Fruit fly (Drosophila melanogaster): Measurements from ENCODE around the gene sta.

sta gene

dm6 chrX:1517618-1518017 is 34.4 kb upstream of the sta start (continued):
- TF ChIP-seq D (optimal IDR thresholded peaks at IDR 0.05) (no peak), D (GFP tag; optimal IDR thresholded peaks at IDR 0.05) (no peak), Xrp1 (GFP tag; IDR thresholded peaks at IDR 0.05) (peak; percentile 70), fd3F (GFP tag; optimal IDR thresholded peaks at IDR 0.05) (peak; percentile 7), CG2889 (GFP tag; IDR thresholded peaks at IDR 0.05) (no peak), CG8944 (GFP tag; optimal IDR thresholded peaks at IDR 0.05) (no peak), nau (GFP tag; optimal IDR thresholded peaks at IDR 0.05) (no peak), Dfd (GFP tag; optimal IDR thresholded peaks at IDR 0.05) (no peak), Doc3 (GFP tag; IDR thresholded peaks at IDR 0.05; ENCODE audit: partially characterized antibody) (peak; percentile 93), nmo (GFP tag; optimal IDR thresholded peaks at IDR 0.05) (no peak), Hmr (GFP tag; optimal IDR thresholded peaks at IDR 0.05) (peak; percentile 42), Hr78 (GFP tag; optimal IDR thresholded peaks at IDR 0.05) (no peak), CG15514 (GFP tag; optimal IDR thresholded peaks at IDR 0.05) (peak; percentile 44), Meics (GFP tag; optimal IDR thresholded peaks at IDR 0.05) (peak; percentile 34), CG4404 (GFP tag; IDR thresholded peaks at IDR 0.05) (no peak), CG11696 (GFP tag; IDR thresholded peaks at IDR 0.05) (no peak), CG1603 (tag; optimal IDR thresholded peaks at IDR 0.05) (peak; percentile 49), shn (GFP tag; optimal IDR thresholded peaks at IDR 0.05) (no peak), CG3847 (GFP tag; IDR thresholded peaks at IDR 0.05) (no peak), CG8089 (GFP tag; optimal IDR thresholded peaks at IDR 0.05) (no peak), Dek (tag; optimal IDR thresholded peaks at IDR 0.05) (peak; percentile 44), zf30C (GFP tag; optimal IDR thresholded peaks at IDR 0.05) (no peak), CG4617 (GFP tag; optimal IDR thresholded peaks at IDR 0.05; ENCODE audit: borderline replicate concordance) (no peak), CG10565 (GFP tag; optimal IDR thresholded peaks at IDR 0.05) (no peak), al (GFP tag; IDR thresholded peaks at IDR 0.05) (peak; percentile 23; the same call in 1 of the 2 replicates), cwo (GFP tag; optimal IDR thresholded peaks at IDR 0.05) (no peak), PHDP (tag; optimal IDR thresholded peaks at IDR 0.05) (peak; percentile 24), chinmo (GFP tag; IDR thresholded peaks at IDR 0.05; ENCODE audit: partially characterized antibody) (peak; percentile 92), CG14050 (GFP tag; IDR thresholded peaks at IDR 0.05) (no peak), Adf1 (GFP tag; IDR thresholded peaks at IDR 0.05) (no peak; the same call in 1 of the 2 replicates), bigmax (GFP tag; optimal IDR thresholded peaks at IDR 0.05) (no peak), CG4707 (GFP tag; optimal IDR thresholded peaks at IDR 0.05) (no peak), YL-1 (GFP tag; optimal IDR thresholded peaks at IDR 0.05) (no peak), bsh (GFP tag; optimal IDR thresholded peaks at IDR 0.05) (peak in 1 of 2 experiments; percentile 25), CG14860 (GFP tag; IDR thresholded peaks at IDR 0.05; ENCODE audit: partially characterized antibody) (peak; percentile 83), dm (GFP tag; optimal IDR thresholded peaks at IDR 0.05) (peak; percentile 7), CG7987 (GFP tag; optimal IDR thresholded peaks at IDR 0.05) (no peak), emc (GFP tag; optimal IDR thresholded peaks at IDR 0.05) (no peak), BEAF-32 (GFP tag; optimal IDR thresholded peaks at IDR 0.05) (peak; percentile 85), CG15696 (tag; optimal IDR thresholded peaks at IDR 0.05) (no peak), sug (tag; optimal IDR thresholded peaks at IDR 0.05) (peak; percentile 49), pho (GFP tag; optimal IDR thresholded peaks at IDR 0.05) (peak; percentile 22), btn (GFP tag; optimal IDR thresholded peaks at IDR 0.05) (no peak), maf-S (GFP tag; optimal IDR thresholded peaks at IDR 0.05) (no peak), Side (GFP tag; optimal IDR thresholded peaks at IDR 0.05) (peak; percentile 3), fd64A (GFP tag; optimal IDR thresholded peaks at IDR 0.05) (no peak), az2 (GFP tag; optimal IDR thresholded peaks at IDR 0.05) (peak; percentile 34), CG15011 (GFP tag; optimal IDR thresholded peaks at IDR 0.05) (no peak), gce (GFP tag; IDR thresholded peaks at IDR 0.05) (no peak), salm (tag; optimal IDR thresholded peaks at IDR 0.05) (no peak)
